Worm (Caenorhabditis elegans) whole organism, mixed stage, embryonic: ENCODE results near the gene mop-25.2.

ENCODE experiments used
- bed-3 ChIP-seq: fragments of 200-800 bp; sonication (Bioruptor generic); optimal IDR thresholded peaks from 3 replicates; lab custom pipeline; 2018; ENCODE audit warnings: mild to moderate bottlenecking, missing genetic modification characterization, moderate library complexity, missing compliant biosample characterization
- blmp-1 ChIP-seq: fragments of 150-350 bp; optimal IDR thresholded peaks from 2 replicates; lab custom pipeline; 2014; ENCODE audit warnings: missing biosample characterization, missing genetic modification characterization
- mep-1 ChIP-seq: fragments of 150-350 bp; optimal IDR thresholded peaks from 2 replicates; lab custom pipeline; 2017; ENCODE audit warnings: missing biosample characterization, missing genetic modification reagents, missing genetic modification characterization, inconsistent platforms
- nhr-12 ChIP-seq: fragments of 150-350 bp; optimal IDR thresholded peaks from 2 replicates; lab custom pipeline; 2014; ENCODE audit warnings: missing biosample characterization, missing genetic modification characterization
- nhr-237 ChIP-seq: fragments of 150-350 bp; optimal IDR thresholded peaks from 2 replicates; lab custom pipeline; 2014; ENCODE audit warnings: missing biosample characterization, missing genetic modification characterization

DNA sequence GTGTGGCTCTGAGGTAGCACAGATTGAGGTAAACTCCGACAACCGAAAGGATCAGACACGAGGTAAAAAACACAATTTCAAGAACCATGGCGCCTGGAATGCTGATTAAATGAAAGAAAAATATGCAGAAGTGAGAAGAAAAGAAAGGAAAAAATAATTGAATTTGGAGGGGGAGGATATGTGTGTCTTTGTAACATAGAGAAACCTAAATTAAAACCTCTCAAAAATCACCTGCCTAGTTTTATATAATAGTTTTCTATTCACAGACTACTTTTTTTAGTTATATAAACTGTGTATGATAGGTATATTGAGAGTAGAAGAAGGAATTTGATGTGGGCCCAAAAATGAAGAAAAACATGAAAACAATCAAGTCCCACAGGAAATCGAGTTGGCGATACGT, 37.9 kb downstream of the mop-25.2 start, which contains the start of gene ZK1320.5:
- TF ChIP-seq mep-1 = no peak
- TF ChIP-seq nhr-12 (tag; lab: Kevin White, UChicago) = no peak
- no peak for TF ChIP-seq bed-3 (GFP tag; lab: Kevin White, UChicago)
- TF ChIP-seq nhr-237 = no peak
- TF ChIP-seq blmp-1 (tag; lab: Kevin White, UChicago) = no peak
